Worm (Caenorhabditis elegans) whole organism, midembryonic: ENCODE measurements around the gene ztf-13.

Source experiments
- T22C8.4 ChIP-seq: fragments of 200-800 bp; sonication (Bioruptor generic); IDR thresholded peaks from 2 replicates; pipeline ENCODE4 v1.3.6; 2022; ENCODE audit warnings: missing genetic modification characterization, missing compliant biosample characterization
- cog-1 ChIP-seq: sonication (generic microtip); optimal IDR thresholded peaks from 2 replicates; lab custom pipeline; 2016; ENCODE audit warnings: missing genetic modification characterization, missing compliant biosample characterization
- flt-1 ChIP-seq: fragments of 200-800 bp; sonication (Bioruptor generic); IDR thresholded peaks from 2 replicates; pipeline ENCODE4 v1.3.6; 2022; ENCODE audit warnings: missing genetic modification characterization, missing compliant biosample characterization
- klf-2 ChIP-seq: fragments of 200-800 bp; sonication (Bioruptor generic); conservative IDR thresholded peaks from 2 replicates; pipeline ENCODE4 v1.3.6; 2022; ENCODE audit warnings: missing genetic modification reagents, missing genetic modification characterization, missing compliant biosample characterization
- med-1 ChIP-seq: sonication (generic microtip); optimal IDR thresholded peaks from 2 replicates; lab custom pipeline; 2017; ENCODE audit warnings: missing genetic modification characterization, mild to moderate bottlenecking, missing compliant biosample characterization, antibody characterized with exemption, missing genetic modification reagents; ENCODE audit not compliant: insufficient read depth
- ref-1 ChIP-seq: fragments of 200-800 bp; sonication (Bioruptor generic); conservative IDR thresholded peaks from 2 replicates; pipeline ENCODE4 v1.3.6; 2022; ENCODE audit warnings: missing genetic modification reagents, missing genetic modification characterization, missing compliant biosample characterization
- tab-1 ChIP-seq: fragments of 200-800 bp; sonication (Bioruptor generic); IDR thresholded peaks from 2 replicates; pipeline ENCODE4 v1.3.6; 2022; ENCODE audit warnings: missing genetic modification characterization, missing compliant biosample characterization
- ztf-23 ChIP-seq: fragments of 200-800 bp; sonication (Bioruptor generic); IDR thresholded peaks from 2 replicates; pipeline ENCODE4 v1.3.6; 2022; ENCODE audit warnings: missing genetic modification reagents, missing genetic modification characterization, missing compliant biosample characterization
- ztf-29 ChIP-seq: fragments of 200-800 bp; sonication (Bioruptor generic); IDR thresholded peaks from 2 replicates; pipeline ENCODE4 v1.3.6; 2022; ENCODE audit warnings: missing genetic modification reagents, missing genetic modification characterization, missing compliant biosample characterization

ce11 chrX:3135186-3135585 is 33.2 kb upstream of the ztf-13 start, which contains the start of gene K10B3.1:
- no peak for TF ChIP-seq ztf-23 (GFP tag; lab: Robert Waterston, UW)
- TF ChIP-seq ztf-29 (GFP tag; lab: Robert Waterston, UW) = no peak
- TF ChIP-seq tab-1 (GFP tag; lab: Robert Waterston, UW) = no peak
- TF ChIP-seq klf-2 (GFP tag; lab: Robert Waterston, UW) = no peak
- no peak for TF ChIP-seq cog-1 (tag; lab: Kevin White, UChicago)
- no peak for TF ChIP-seq flt-1
- TF ChIP-seq T22C8.4 (GFP tag; lab: Robert Waterston, UW) = no peak
- no peak for TF ChIP-seq med-1 (GFP tag; lab: Kevin White, UChicago)
- TF ChIP-seq ref-1 (GFP tag; lab: Robert Waterston, UW) = no peak
